Fruit fly (Drosophila melanogaster) whole organism, pupa: Measurements from ENCODE around the gene Mf.

Experiments used
- CG13204 ChIP-seq: fragments of 200-800 bp; sonication (Bioruptor generic); optimal IDR thresholded peaks from 2 replicates; lab custom pipeline; 2018; ENCODE audit warnings: missing biosample characterization, mild to moderate bottlenecking, missing genetic modification characterization, moderate library complexity
- CG14655 ChIP-seq: fragments of 200-800 bp; sonication (Bioruptor generic); optimal IDR thresholded peaks from 3 replicates; lab custom pipeline; 2017; ENCODE audit warnings: mild to moderate bottlenecking, missing biosample characterization, missing genetic modification reagents, missing genetic modification characterization
- CG17806 ChIP-seq: fragments of 200-800 bp; sonication (Bioruptor generic); optimal IDR thresholded peaks from 2 replicates; lab custom pipeline; 2018; ENCODE audit warnings: missing biosample characterization, mild to moderate bottlenecking, missing genetic modification characterization, moderate library complexity
- CG4496 ChIP-seq: fragments of 200-800 bp; sonication (Bioruptor generic); IDR thresholded peaks from 3 replicates; pipeline ENCODE4 v1.3.6; 2022; ENCODE audit warnings: missing biosample characterization, missing genetic modification characterization
- CG8159 ChIP-seq: fragments of 200-800 bp; sonication (Bioruptor generic); optimal IDR thresholded peaks from 3 replicates; lab custom pipeline; 2018; ENCODE audit warnings: missing biosample characterization, mild to moderate bottlenecking, missing genetic modification characterization, moderate library complexity
- CG8301 ChIP-seq: fragments of 200-800 bp; sonication (Bioruptor generic); optimal IDR thresholded peaks from 2 replicates; lab custom pipeline; 2018; ENCODE audit warnings: missing biosample characterization, mild to moderate bottlenecking, missing genetic modification characterization
- CG9948 ChIP-seq: fragments of 200-800 bp; sonication (Bioruptor generic); optimal IDR thresholded peaks from 2 replicates; lab custom pipeline; 2018; ENCODE audit warnings: missing biosample characterization, mild to moderate bottlenecking, missing genetic modification characterization, moderate library complexity
- D1 ChIP-seq: fragments of 200-800 bp; sonication (Bioruptor generic); optimal IDR thresholded peaks from 2 replicates; lab custom pipeline; 2018; ENCODE audit warnings: missing biosample characterization, mild to moderate bottlenecking, missing genetic modification characterization, moderate library complexity
- EcR ChIP-seq: fragments of 200-800 bp; sonication (Bioruptor generic); optimal IDR thresholded peaks from 3 replicates; lab custom pipeline; 2019; ENCODE audit warnings: missing biosample characterization, missing genetic modification characterization, mild to moderate bottlenecking, moderate library complexity, missing genetic modification reagents
- Ets98B ChIP-seq: fragments of 200-800 bp; sonication (Bioruptor generic); IDR thresholded peaks from 2 replicates; pipeline ENCODE4 v1.3.6; 2022; ENCODE audit warnings: missing biosample characterization, missing genetic modification characterization
- Pif1B ChIP-seq: fragments of 200-800 bp; sonication (Bioruptor generic); optimal IDR thresholded peaks from 3 replicates; lab custom pipeline; 2016; ENCODE audit warnings: missing biosample characterization, missing genetic modification characterization
- Snoo ChIP-seq: fragments of 200-800 bp; sonication (Bioruptor generic); optimal IDR thresholded peaks from 3 replicates; lab custom pipeline; 2017; ENCODE audit warnings: missing biosample characterization, mild to moderate bottlenecking, missing genetic modification characterization, inconsistent platforms
- rn ChIP-seq: fragments of 200-800 bp; sonication (Bioruptor generic); IDR thresholded peaks from 2 replicates; pipeline ENCODE4 v1.3.6; 2022; ENCODE audit warnings: missing biosample characterization, missing genetic modification characterization

- TF ChIP-seq D1 (tag; lab: Kevin White, UChicago) (no peak), Ets98B (GFP tag; lab: Robert Waterston, UW) (no peak), Pif1B (GFP tag; lab: Kevin White, UChicago) (no peak), CG8159 (tag; lab: Kevin White, UChicago) (no peak), CG14655 (no peak), EcR (GFP tag; lab: Kevin White, UChicago) (no peak), rn (no peak), CG13204 (GFP tag; lab: Kevin White, UChicago) (no peak), Snoo (tag; lab: Kevin White, UChicago) (no peak), CG4496 (GFP tag; lab: Robert Waterston, UW) (no peak), CG17806 (tag; lab: Kevin White, UChicago) (no peak), CG8301 (tag; lab: Kevin White, UChicago) (no peak), CG9948 (tag; lab: Kevin White, UChicago) (no peak)
These were observed 49.0 kb upstream of the Mf start, which contains the start of gene CG34316 for dm6 chr3R:15230285-15230684.
